Fruit fly (Drosophila melanogaster) whole organism, embryonic: Measurements from ENCODE around the gene Cubn.

Experiments used
- BtbVII ChIP-seq: fragments of 200-800 bp; sonication (Bioruptor generic); optimal IDR thresholded peaks from 3 replicates; lab custom pipeline; 2017; ENCODE audit warnings: missing biosample characterization, mild to moderate bottlenecking, missing genetic modification characterization
- CG10979 ChIP-seq: fragments of 200-800 bp; sonication (Bioruptor generic); optimal IDR thresholded peaks from 2 replicates; lab custom pipeline; 2018; ENCODE audit warnings: missing biosample characterization, mild to moderate bottlenecking, missing genetic modification characterization, moderate library complexity
- CG11695 ChIP-seq: fragments of 200-800 bp; sonication (Bioruptor generic); IDR thresholded peaks from 3 replicates; pipeline ENCODE4 v1.3.6; 2022; ENCODE audit warnings: missing biosample characterization, missing genetic modification characterization
- CG13287 ChIP-seq: fragments of 200-800 bp; sonication (Bioruptor generic); IDR thresholded peaks from 2 replicates; pipeline ENCODE4 v1.3.6; 2022; ENCODE audit warnings: missing biosample characterization, missing genetic modification characterization; ENCODE audit not compliant: partially characterized antibody
- CG13894 ChIP-seq: fragments of 200-800 bp; sonication (Bioruptor generic); optimal IDR thresholded peaks from 3 replicates; lab custom pipeline; 2018; ENCODE audit warnings: missing biosample characterization, mild to moderate bottlenecking, missing genetic modification characterization, moderate library complexity
- CG15073 ChIP-seq: fragments of 200-800 bp; sonication (Bioruptor generic); optimal IDR thresholded peaks from 2 replicates; lab custom pipeline; 2016; ENCODE audit warnings: missing biosample characterization, missing genetic modification characterization
- CG15269 ChIP-seq: fragments of 200-800 bp; sonication (Bioruptor generic); optimal IDR thresholded peaks from 2 replicates; lab custom pipeline; 2018; ENCODE audit warnings: missing biosample characterization, mild to moderate bottlenecking, missing genetic modification characterization, moderate library complexity
- CG15601 ChIP-seq: fragments of 200-800 bp; sonication (Bioruptor generic); optimal IDR thresholded peaks from 3 replicates; lab custom pipeline; 2019; ENCODE audit warnings: missing biosample characterization, mild to moderate bottlenecking, missing genetic modification characterization, moderate library complexity
- CG17328 ChIP-seq: fragments of 200-800 bp; sonication (Bioruptor generic); IDR thresholded peaks from 2 replicates; pipeline ENCODE4 v1.3.6; 2022; ENCODE audit warnings: missing biosample characterization, missing genetic modification characterization
- CG17802 ChIP-seq: fragments of 200-800 bp; sonication (Bioruptor generic); optimal IDR thresholded peaks from 2 replicates; lab custom pipeline; 2018; ENCODE audit warnings: missing biosample characterization, mild to moderate bottlenecking, missing genetic modification characterization, moderate library complexity
- CG31441 ChIP-seq: fragments of 200-800 bp; sonication (Bioruptor generic); IDR thresholded peaks from 2 replicates; pipeline ENCODE4 v1.3.6; 2022; ENCODE audit warnings: missing biosample characterization, missing genetic modification characterization
- CG3995 ChIP-seq: fragments of 200-800 bp; sonication (Bioruptor generic); optimal IDR thresholded peaks from 3 replicates; lab custom pipeline; 2016; ENCODE audit warnings: missing biosample characterization, missing genetic modification characterization
- CG4424 ChIP-seq: fragments of 200-800 bp; sonication (Bioruptor generic); optimal IDR thresholded peaks from 3 replicates; lab custom pipeline; 2016; ENCODE audit warnings: missing biosample characterization, missing genetic modification characterization
- CG6791 ChIP-seq: fragments of 200-800 bp; sonication (Bioruptor generic); IDR thresholded peaks from 3 replicates; pipeline ENCODE4 v1.3.6; 2022; ENCODE audit warnings: missing biosample characterization, missing genetic modification characterization; ENCODE audit not compliant: partially characterized antibody
- CTCF ChIP-seq: fragments of 200-800 bp; sonication (Bioruptor generic); optimal IDR thresholded peaks from 2 replicates; lab custom pipeline; 2017; ENCODE audit warnings: missing biosample characterization, mild to moderate bottlenecking, missing genetic modification characterization, moderate library complexity
- Dad ChIP-seq: fragments of 200-800 bp; sonication (Bioruptor generic); optimal IDR thresholded peaks from 3 replicates; lab custom pipeline; 2016; ENCODE audit warnings: missing biosample characterization, missing genetic modification characterization
- Deaf1 ChIP-seq: fragments of 200-800 bp; optimal IDR thresholded peaks from 3 replicates; lab custom pipeline; 2019; ENCODE audit warnings: missing biosample characterization, mild to moderate bottlenecking, missing genetic modification characterization, moderate library complexity
- Dp ChIP-seq: fragments of 200-800 bp; sonication (Bioruptor generic); optimal IDR thresholded peaks from 2 replicates; lab custom pipeline; 2018; ENCODE audit warnings: missing biosample characterization, mild to moderate bottlenecking, missing genetic modification characterization, moderate library complexity
- E2f2 ChIP-seq: fragments of 200-800 bp; sonication (Bioruptor generic); IDR thresholded peaks from 2 replicates; pipeline ENCODE4 v1.3.6; 2022; ENCODE audit warnings: missing biosample characterization, missing genetic modification characterization
- Fer1 ChIP-seq: fragments of 200-800 bp; sonication (Bioruptor generic); optimal IDR thresholded peaks from 2 replicates; lab custom pipeline; 2017; ENCODE audit warnings: missing biosample characterization, mild to moderate bottlenecking, missing genetic modification characterization
- Gsc ChIP-seq: fragments of 200-800 bp; sonication (Bioruptor generic); IDR thresholded peaks from 2 replicates; pipeline ENCODE4 v1.3.6; 2022; ENCODE audit warnings: missing biosample characterization, missing genetic modification characterization
- Hmr ChIP-seq: fragments of 200-800 bp; sonication (Bioruptor generic); optimal IDR thresholded peaks from 3 replicates; lab custom pipeline; 2017; ENCODE audit warnings: mild to moderate bottlenecking, missing biosample characterization, missing genetic modification reagents, missing genetic modification characterization
- Jarid2 ChIP-seq: fragments of 200-800 bp; sonication (Bioruptor generic); optimal IDR thresholded peaks from 3 replicates; lab custom pipeline; 2017; ENCODE audit warnings: mild to moderate bottlenecking, missing biosample characterization, missing genetic modification reagents, missing genetic modification characterization
- MBD-R2 ChIP-seq: fragments of 200-800 bp; sonication (Bioruptor generic); IDR thresholded peaks from 2 replicates; pipeline ENCODE4 v1.3.6; 2022; ENCODE audit warnings: missing biosample characterization, missing genetic modification characterization
- Myb ChIP-seq: fragments of 200-800 bp; sonication (Bioruptor generic); optimal IDR thresholded peaks from 2 replicates; lab custom pipeline; 2016; ENCODE audit warnings: missing biosample characterization, missing genetic modification characterization
- Opbp ChIP-seq: fragments of 200-800 bp; sonication (Bioruptor generic); IDR thresholded peaks from 3 replicates; pipeline ENCODE4 v1.3.6; 2022; ENCODE audit warnings: missing biosample characterization, missing genetic modification characterization; ENCODE audit not compliant: partially characterized antibody
- Sry-β ChIP-seq: fragments of 200-800 bp; sonication (Bioruptor generic); optimal IDR thresholded peaks from 2 replicates; lab custom pipeline; 2018; ENCODE audit warnings: missing biosample characterization, mild to moderate bottlenecking, missing genetic modification characterization, moderate library complexity
- bbx ChIP-seq: fragments of 200-800 bp; sonication (Bioruptor generic); IDR thresholded peaks from 2 replicates; pipeline ENCODE4 v1.3.6; 2022; ENCODE audit warnings: missing biosample characterization, missing genetic modification characterization; ENCODE audit not compliant: partially characterized antibody
- chinmo ChIP-seq: fragments of 200-800 bp; sonication (Bioruptor generic); IDR thresholded peaks from 4 replicates; pipeline ENCODE4 v1.3.6; 2022; ENCODE audit warnings: missing biosample characterization, missing genetic modification characterization; ENCODE audit not compliant: partially characterized antibody
- ci ChIP-seq: fragments of 200-800 bp; sonication (Bioruptor generic); IDR thresholded peaks from 3 replicates; pipeline ENCODE4 v1.3.6; 2022; ENCODE audit warnings: missing biosample characterization, missing genetic modification characterization
- croc ChIP-seq: fragments of 200-800 bp; sonication (Bioruptor generic); conservative IDR thresholded peaks from 3 replicates; pipeline ENCODE4 v1.3.6; 2022; ENCODE audit warnings: missing biosample characterization, missing genetic modification characterization
- dysf ChIP-seq: fragments of 200-800 bp; sonication (Bioruptor generic); IDR thresholded peaks from 3 replicates; pipeline ENCODE4 v1.3.6; 2022; ENCODE audit warnings: missing biosample characterization, missing genetic modification characterization
- emc ChIP-seq: fragments of 200-800 bp; sonication (Bioruptor generic); optimal IDR thresholded peaks from 2 replicates; lab custom pipeline; 2016; ENCODE audit warnings: missing biosample characterization, missing genetic modification characterization
- hbn ChIP-seq: fragments of 200-800 bp; sonication (Bioruptor generic); IDR thresholded peaks from 2 replicates; pipeline ENCODE4 v1.3.6; 2022; ENCODE audit warnings: missing biosample characterization, missing genetic modification characterization; ENCODE audit not compliant: partially characterized antibody
- hkb ChIP-seq, 2 experiments: fragments of 200-800 bp in 1 of 2; fragments of >200 bp in 1 of 2; sonication (Bioruptor generic) in 1 of 2; IDR thresholded peaks in 1 of 2; optimal IDR thresholded peaks in 1 of 2; 2 replicates each; pipeline versions ENCODE4 v1.3.6 to Lab custom; 2017 to 2022; ENCODE audit warnings: missing biosample characterization in 1 of 2, missing genetic modification characterization in 1 of 2
- pita ChIP-seq: fragments of 200-800 bp; sonication (Bioruptor generic); optimal IDR thresholded peaks from 2 replicates; lab custom pipeline; 2017; ENCODE audit warnings: missing biosample characterization, mild to moderate bottlenecking, missing genetic modification characterization
- scrt ChIP-seq: fragments of 200-800 bp; sonication (Bioruptor generic); optimal IDR thresholded peaks from 2 replicates; lab custom pipeline; 2018; ENCODE audit warnings: missing biosample characterization, mild to moderate bottlenecking, missing genetic modification characterization, moderate library complexity
- sens ChIP-seq: fragments of 200-800 bp; sonication (Bioruptor generic); peaks from one replicate; lab custom pipeline; 2016; ENCODE audit warnings: missing biosample characterization, missing genetic modification characterization
- sna ChIP-seq: fragments of 200-800 bp; sonication (Bioruptor generic); IDR thresholded peaks from 2 replicates; pipeline ENCODE4 v1.3.6; 2022; ENCODE audit warnings: missing biosample characterization, missing genetic modification characterization; ENCODE audit not compliant: partially characterized antibody
- stwl ChIP-seq: fragments of 200-800 bp; sonication (Bioruptor generic); optimal IDR thresholded peaks from 3 replicates; lab custom pipeline; 2018; ENCODE audit warnings: missing biosample characterization, mild to moderate bottlenecking, missing genetic modification characterization, moderate library complexity
- trem ChIP-seq: fragments of 200-800 bp; optimal IDR thresholded peaks from 3 replicates; lab custom pipeline; 2019; ENCODE audit warnings: missing biosample characterization, mild to moderate bottlenecking, missing genetic modification characterization, moderate library complexity

Cubn gene

dm6 chrX:9550565-9551145, 20.5 kb downstream of the Cubn start, which contains the start of gene CG32700:
Gene CG32700 (minus strand): TSS chrX:9550838.
- TF ChIP-seq Fer1 (GFP tag; lab: Kevin White, UChicago) = peak; percentile 10
- TF ChIP-seq scrt (GFP tag; lab: Kevin White, UChicago) = peak; percentile 76
- no peak for TF ChIP-seq trem
- TF ChIP-seq Hmr (GFP tag; lab: Kevin White, UChicago) = peak; percentile 13
- 0 out of 3 replicates have a peak, but pooled peaks have one; percentile 22 for TF ChIP-seq CG6791 (GFP tag; lab: Robert Waterston, UW)
- TF ChIP-seq pita (GFP tag; lab: Kevin White, UChicago) = peak; percentile 14
- no peak for TF ChIP-seq CG17802 (tag; lab: Kevin White, UChicago)
- no peak for TF ChIP-seq emc (GFP tag; lab: Kevin White, UChicago)
- TF ChIP-seq CG15269 (tag; lab: Kevin White, UChicago) = no peak
- no peak for TF ChIP-seq MBD-R2 (GFP tag; lab: Robert Waterston, UW)
- TF ChIP-seq CG13287 (GFP tag; lab: Robert Waterston, UW) = peak; percentile 26; the same call in 1 of the 2 replicates
- 0 out of 2 replicates have a peak, but pooled peaks have one; percentile 16 for TF ChIP-seq sna
- TF ChIP-seq Gsc (GFP tag; lab: Robert Waterston, UW) = no peak
- TF ChIP-seq Myb (GFP tag; lab: Kevin White, UChicago) = no peak
- no peak for TF ChIP-seq Sry-β (GFP tag; lab: Kevin White, UChicago)
- TF ChIP-seq Deaf1 (tag; lab: Kevin White, UChicago) = peak; percentile 81
- peak; percentile 40; the same call in 1 of the 3 replicates for TF ChIP-seq ci (GFP tag; lab: Robert Waterston, UW)
- TF ChIP-seq CG15601 (tag; lab: Kevin White, UChicago) = no peak
- TF ChIP-seq CG4424 = peak; percentile 8
- 0 out of 3 replicates have a peak, but pooled peaks have one; percentile 36 for TF ChIP-seq Opbp (GFP tag; lab: Robert Waterston, UW)
- TF ChIP-seq sens (GFP tag; lab: Kevin White, UChicago) = peak; percentile 42
- 0 out of 4 replicates have a peak, but pooled peaks have one; percentile 50 for TF ChIP-seq chinmo
- TF ChIP-seq E2f2 (GFP tag; lab: Robert Waterston, UW) = peak; percentile 28; the same call in 1 of the 2 replicates
- no peak for TF ChIP-seq hkb (optimal IDR thresholded peaks at IDR 0.05; lab: Kevin White, UChicago)
- peak; percentile 41; the same call in 1 of the 2 replicates for TF ChIP-seq hkb (GFP tag; IDR thresholded peaks at IDR 0.05; lab: Robert Waterston, UW)
- TF ChIP-seq croc (GFP tag; lab: Robert Waterston, UW) = no peak
- peak; percentile 34; the same call in 1 of the 2 replicates for TF ChIP-seq bbx
- no peak for TF ChIP-seq dysf
- TF ChIP-seq Dp = no peak
- no peak for TF ChIP-seq CG15073
- TF ChIP-seq Jarid2 (GFP tag; lab: Kevin White, UChicago) = peak; percentile 21
- TF ChIP-seq CG31441 (GFP tag; lab: Robert Waterston, UW) = peak; percentile 64
- peak; percentile 4 for TF ChIP-seq BtbVII
- TF ChIP-seq CTCF (GFP tag; lab: Kevin White, UChicago) = peak; percentile 92
- no peak for TF ChIP-seq CG17328 (GFP tag; lab: Robert Waterston, UW)
- peak; percentile 13 for TF ChIP-seq stwl (tag; lab: Kevin White, UChicago)
- TF ChIP-seq hbn = no peak
- no peak for TF ChIP-seq Dad (GFP tag; lab: Kevin White, UChicago)
- 0 out of 3 replicates have a peak, but pooled peaks have one; percentile 24 for TF ChIP-seq CG11695 (GFP tag; lab: Robert Waterston, UW)
- no peak for TF ChIP-seq CG10979 (tag; lab: Kevin White, UChicago)
- peak; percentile 25 for TF ChIP-seq CG13894 (tag; lab: Kevin White, UChicago)
- TF ChIP-seq CG3995 (GFP tag; lab: Kevin White, UChicago) = peak; percentile 97
- TF ChIP-seq, all 482 proteins: peak for 24
